Worm (Caenorhabditis elegans): ENCODE data around the gene Y39G8B.1.

Gene Y39G8B.1

ce11 chrII:14008359-14008758, 34.7 kb upstream of the Y39G8B.1 start, which contains the start of gene F01D5.7:
TSS of gene F01D5.7 (plus strand) at chrII:14008659.
- no peak for TF ChIP-seq rbr-2 (tag; optimal IDR thresholded peaks at IDR 0.05)
- no peak for TF ChIP-seq nhr-76 (tag; optimal IDR thresholded peaks at IDR 0.05)
- TF ChIP-seq ztf-7 (tag; optimal IDR thresholded peaks at IDR 0.05), result no peak
- TF ChIP-seq ceh-32 (tag; optimal IDR thresholded peaks at IDR 0.05; ENCODE audit: poor library complexity), result no peak
- no peak for TF ChIP-seq ZK546.5 (tag; optimal IDR thresholded peaks at IDR 0.05)
- TF ChIP-seq madf-9 (GFP tag; conservative IDR thresholded peaks at IDR 0.05), result no peak
- no peak for TF ChIP-seq T26A8.4 (GFP tag; IDR thresholded peaks at IDR 0.05)
- no peak for TF ChIP-seq F37D6.2 (tag; optimal IDR thresholded peaks at IDR 0.05)
- TF ChIP-seq dmd-6 (GFP tag; IDR thresholded peaks at IDR 0.05), result no peak
- TF ChIP-seq egl-43 (GFP tag; IDR thresholded peaks at IDR 0.05), result no peak
- TF ChIP-seq nhr-28 (tag; optimal IDR thresholded peaks at IDR 0.05), result no peak
- TF ChIP-seq lin-29 (GFP tag; IDR thresholded peaks at IDR 0.05), result no peak
- no peak for TF ChIP-seq nhr-237 (tag; optimal IDR thresholded peaks at IDR 0.05)
- no peak for TF ChIP-seq nhr-25 (tag; optimal IDR thresholded peaks at IDR 0.05; ENCODE audit: borderline replicate concordance, insufficient read depth)
- no peak for TF ChIP-seq lin-13 (GFP tag; optimal IDR thresholded peaks at IDR 0.05)

- TF ChIP-seq attf-4 (tag; optimal IDR thresholded peaks at IDR 0.05) (no peak), tag-97 (GFP tag; IDR thresholded peaks at IDR 0.05) (no peak), mdl-1 (tag; optimal IDR thresholded peaks at IDR 0.05) (no peak), D1046.2 (GFP tag; IDR thresholded peaks at IDR 0.05) (no peak), F37D6.2 (tag; optimal IDR thresholded peaks at IDR 0.05) (no peak)
These were observed 32.6 kb upstream of the Y39G8B.1 start, which contains the start of gene F01D5.6 for ce11 chrII:14006210-14006609. TSS of gene F01D5.6 (plus strand) at chrII:14006510.

ce11 chrII:14005183-14005582, 31.6 kb upstream of the Y39G8B.1 start:
- TF ChIP-seq nhr-11 (tag; optimal IDR thresholded peaks at IDR 0.05), result no peak
- no peak for TF ChIP-seq Y48G9A.11 (GFP tag; IDR thresholded peaks at IDR 0.05)
- no peak for TF ChIP-seq jun-1 (tag; optimal IDR thresholded peaks at IDR 0.05)
- TF ChIP-seq unc-62 (GFP tag; optimal IDR thresholded peaks at IDR 0.05 in 1 of 2), result no peak
- TF ChIP-seq unc-62 (tag; optimal IDR thresholded peaks at IDR 0.05), result no peak
- TF ChIP-seq nhr-111 (GFP tag; optimal IDR thresholded peaks at IDR 0.05), result no peak
- no peak for TF ChIP-seq Y5F2A.4 (GFP tag; optimal IDR thresholded peaks at IDR 0.05)
- no peak for TF ChIP-seq ZK337.2 (GFP tag; IDR thresholded peaks at IDR 0.05)
- no peak for TF ChIP-seq egl-43 (GFP tag; IDR thresholded peaks at IDR 0.05)
- TF ChIP-seq Y75B8A.6 (GFP tag; IDR thresholded peaks at IDR 0.05), result no peak
- no peak for TF ChIP-seq lin-1 (GFP tag; IDR thresholded peaks at IDR 0.05)
- TF ChIP-seq lsy-2 (tag; optimal IDR thresholded peaks at IDR 0.05), result no peak
- no peak for TF ChIP-seq mdl-1 (tag; optimal IDR thresholded peaks at IDR 0.05)
- TF ChIP-seq ztf-7 (tag; optimal IDR thresholded peaks at IDR 0.05), result no peak
- TF ChIP-seq duxl-1 (tag; optimal IDR thresholded peaks at IDR 0.05; ENCODE audit: poor library complexity), result no peak
- no peak for TF ChIP-seq madf-9 (GFP tag; conservative IDR thresholded peaks at IDR 0.05)
- no peak for TF ChIP-seq aha-1 (tag)

- TF ChIP-seq ZK546.5 (tag; optimal IDR thresholded peaks at IDR 0.05) (no peak), pha-4 (GFP tag; IDR thresholded peaks at IDR 0.05) (no peak), pha-4 (tag; optimal IDR thresholded peaks at IDR 0.05) (no peak), arid-1 (GFP tag; conservative IDR thresholded peaks at IDR 0.05) (no peak), aha-1 (tag) (peak; percentile 35), attf-4 (tag; optimal IDR thresholded peaks at IDR 0.05) (no peak), daf-12 (tag; optimal IDR thresholded peaks at IDR 0.05) (no peak), nhr-48 (tag; optimal IDR thresholded peaks at IDR 0.05) (peak; percentile 23), ceh-62 (tag; optimal IDR thresholded peaks at IDR 0.05) (no peak), mdt-29 (GFP tag; IDR thresholded peaks at IDR 0.05) (no peak), F10B5.3 (tag; optimal IDR thresholded peaks at IDR 0.05) (no peak), nhr-10 (tag; optimal IDR thresholded peaks at IDR 0.05) (no peak), lin-38 (GFP tag; IDR thresholded peaks at IDR 0.05) (no peak), ceh-44 (GFP tag; IDR thresholded peaks at IDR 0.05) (no peak), lim-7 (GFP tag; IDR thresholded peaks at IDR 0.05) (no peak), hlh-11 (tag; optimal IDR thresholded peaks at IDR 0.05) (peak; percentile 51), hmg-1.1 (GFP tag; IDR thresholded peaks at IDR 0.05) (no peak), set-16 (GFP tag; IDR thresholded peaks at IDR 0.05) (peak; percentile 57; the same call in 1 of the 2 replicates), mdl-1 (tag; optimal IDR thresholded peaks at IDR 0.05) (peak in 1 of 2 experiments; percentile 7), skn-1 (tag; optimal IDR thresholded peaks at IDR 0.05) (no peak)
These were observed 31.2 kb upstream of the Y39G8B.1 start for ce11 chrII:14004770-14005169.

Data from whole organism, L4 larva.